Fruit fly (Drosophila melanogaster) whole organism, embryonic: ENCODE results near the gene CG33514.

ENCODE experiments used
- B-H1 ChIP-seq: fragments of 200-800 bp; sonication (Bioruptor generic); IDR thresholded peaks from 3 replicates; pipeline ENCODE4 v1.3.6; 2022; ENCODE audit warnings: missing biosample characterization, missing genetic modification characterization
- Blimp-1 ChIP-seq: fragments of 200-800 bp; sonication (Bioruptor generic); optimal IDR thresholded peaks from 3 replicates; lab custom pipeline; 2018; ENCODE audit warnings: missing biosample characterization, missing genetic modification characterization, mild to moderate bottlenecking, moderate library complexity, missing genetic modification reagents
- CG10274 ChIP-seq: fragments of 200-800 bp; sonication (Bioruptor generic); optimal IDR thresholded peaks from 3 replicates; lab custom pipeline; 2017; ENCODE audit warnings: missing biosample characterization, mild to moderate bottlenecking, missing genetic modification characterization
- CG10543 ChIP-seq: fragments of 200-800 bp; sonication (Bioruptor generic); optimal IDR thresholded peaks from 3 replicates; lab custom pipeline; 2017; ENCODE audit warnings: missing biosample characterization, mild to moderate bottlenecking, missing genetic modification characterization, moderate library complexity
- CG13123 ChIP-seq: fragments of 200-800 bp; sonication (Bioruptor generic); optimal IDR thresholded peaks from 2 replicates; lab custom pipeline; 2016; ENCODE audit warnings: missing biosample characterization, missing genetic modification characterization
- CG14014 ChIP-seq: fragments of 200-800 bp; sonication (Bioruptor generic); IDR thresholded peaks from 2 replicates; pipeline ENCODE4 v1.3.6; 2022; ENCODE audit warnings: missing biosample characterization, missing genetic modification characterization
- CG14050 ChIP-seq: fragments of 200-800 bp; sonication (Bioruptor generic); IDR thresholded peaks from 3 replicates; pipeline ENCODE4 v1.3.6; 2022; ENCODE audit warnings: missing biosample characterization, missing genetic modification characterization
- CG14710 ChIP-seq: fragments of 200-800 bp; sonication (Bioruptor generic); optimal IDR thresholded peaks from 3 replicates; lab custom pipeline; 2019; ENCODE audit warnings: missing biosample characterization, mild to moderate bottlenecking, missing genetic modification characterization, moderate library complexity
- CG14965 ChIP-seq: fragments of 200-800 bp; sonication (Bioruptor generic); optimal IDR thresholded peaks from 2 replicates; lab custom pipeline; 2016; ENCODE audit warnings: missing biosample characterization, missing genetic modification characterization, borderline replicate concordance
- CG16813 ChIP-seq: fragments of 200-800 bp; sonication (Bioruptor generic); IDR thresholded peaks from 3 replicates; pipeline ENCODE4 v1.3.6; 2022; ENCODE audit warnings: missing biosample characterization, missing genetic modification characterization; ENCODE audit not compliant: partially characterized antibody
- CG17328 ChIP-seq: fragments of 200-800 bp; sonication (Bioruptor generic); IDR thresholded peaks from 2 replicates; pipeline ENCODE4 v1.3.6; 2022; ENCODE audit warnings: missing biosample characterization, missing genetic modification characterization
- CG18011 ChIP-seq: fragments of 200-800 bp; sonication (Bioruptor generic); optimal IDR thresholded peaks from 2 replicates; lab custom pipeline; 2017; ENCODE audit warnings: missing biosample characterization, missing genetic modification characterization, mild to moderate bottlenecking, moderate library complexity, missing genotype
- CG33557 ChIP-seq: fragments of 200-800 bp; sonication (Bioruptor generic); optimal IDR thresholded peaks from 2 replicates; lab custom pipeline; 2019; ENCODE audit warnings: missing biosample characterization, mild to moderate bottlenecking, missing genetic modification characterization, moderate library complexity
- CG4730 ChIP-seq: fragments of 200-800 bp; sonication (Bioruptor generic); IDR thresholded peaks from 2 replicates; pipeline ENCODE4 v1.3.6; 2022; ENCODE audit warnings: missing biosample characterization, missing genetic modification characterization
- CG6854 ChIP-seq: fragments of 200-800 bp; sonication (Bioruptor generic); optimal IDR thresholded peaks from 3 replicates; lab custom pipeline; 2017; ENCODE audit warnings: missing biosample characterization, mild to moderate bottlenecking, missing genetic modification characterization
- CG8281 ChIP-seq: fragments of 200-800 bp; sonication (Bioruptor generic); optimal IDR thresholded peaks from 2 replicates; lab custom pipeline; 2018; ENCODE audit warnings: missing biosample characterization, mild to moderate bottlenecking, missing genetic modification characterization, moderate library complexity
- CG9215 ChIP-seq: fragments of 200-800 bp; sonication (Bioruptor generic); IDR thresholded peaks from 2 replicates; pipeline ENCODE4 v1.3.6; 2022; ENCODE audit warnings: missing biosample characterization, missing genetic modification characterization
- CG9797 ChIP-seq: fragments of 200-800 bp; sonication (Bioruptor generic); optimal IDR thresholded peaks from 3 replicates; lab custom pipeline; 2018; ENCODE audit warnings: missing biosample characterization, mild to moderate bottlenecking, missing genetic modification characterization
- CG9932 ChIP-seq: fragments of 200-800 bp; sonication (Bioruptor generic); IDR thresholded peaks from 2 replicates; pipeline ENCODE4 v1.3.6; 2022; ENCODE audit warnings: missing biosample characterization, missing genetic modification characterization
- CkIIα-i1 ChIP-seq: fragments of 200-800 bp; sonication (Bioruptor generic); IDR thresholded peaks from 2 replicates; pipeline ENCODE4 v1.3.6; 2022; ENCODE audit warnings: missing biosample characterization, missing genetic modification characterization
- CoRest ChIP-seq: fragments of 200-800 bp; sonication (Bioruptor generic); optimal IDR thresholded peaks from 3 replicates; lab custom pipeline; 2018; ENCODE audit warnings: missing biosample characterization, mild to moderate bottlenecking, missing genetic modification characterization, moderate library complexity
- D19A ChIP-seq: fragments of 200-800 bp; optimal IDR thresholded peaks from 3 replicates; lab custom pipeline; 2019; ENCODE audit warnings: missing biosample characterization, mild to moderate bottlenecking, missing genetic modification characterization, moderate library complexity
- ERR ChIP-seq: fragments of 200-800 bp; sonication (Bioruptor generic); optimal IDR thresholded peaks from 2 replicates; lab custom pipeline; 2016; ENCODE audit warnings: missing biosample characterization, missing genetic modification characterization
- GATAe ChIP-seq: fragments of 200-800 bp; sonication (Bioruptor generic); conservative IDR thresholded peaks from 2 replicates; pipeline ENCODE4 v1.3.6; 2022; ENCODE audit warnings: missing biosample characterization, missing genetic modification characterization
- H2.0 ChIP-seq: fragments of 200-800 bp; sonication (Bioruptor generic); IDR thresholded peaks from 2 replicates; pipeline ENCODE4 v1.3.6; 2022; ENCODE audit warnings: missing biosample characterization, missing genetic modification characterization
- HLHmδ ChIP-seq: fragments of 200-800 bp; sonication (Bioruptor generic); optimal IDR thresholded peaks from 2 replicates; lab custom pipeline; 2018; ENCODE audit warnings: missing biosample characterization, mild to moderate bottlenecking, missing genetic modification characterization, moderate library complexity
- Jarid2 ChIP-seq: fragments of 200-800 bp; sonication (Bioruptor generic); optimal IDR thresholded peaks from 3 replicates; lab custom pipeline; 2017; ENCODE audit warnings: mild to moderate bottlenecking, missing biosample characterization, missing genetic modification reagents, missing genetic modification characterization
- NFAT ChIP-seq: fragments of 200-800 bp; sonication (Bioruptor generic); IDR thresholded peaks from 2 replicates; pipeline ENCODE4 v1.3.6; 2022; ENCODE audit warnings: missing biosample characterization, missing genetic modification characterization
- Rfx ChIP-seq: fragments of 200-800 bp; sonication (Bioruptor generic); IDR thresholded peaks from 2 replicates; pipeline ENCODE4 v1.3.6; 2022; ENCODE audit warnings: missing biosample characterization, missing genetic modification characterization
- Scr ChIP-seq: fragments of 200-800 bp; sonication (Bioruptor generic); IDR thresholded peaks from 2 replicates; pipeline ENCODE4 v1.3.6; 2022; ENCODE audit warnings: missing biosample characterization, missing genetic modification characterization; ENCODE audit not compliant: partially characterized antibody
- Six4 ChIP-seq: fragments of 200-800 bp; sonication (Bioruptor generic); optimal IDR thresholded peaks from 2 replicates; lab custom pipeline; 2016; ENCODE audit warnings: missing biosample characterization, missing genetic modification characterization
- Sox100B ChIP-seq: fragments of 200-800 bp; sonication (Bioruptor generic); optimal IDR thresholded peaks from 3 replicates; lab custom pipeline; 2018; ENCODE audit warnings: missing biosample characterization, mild to moderate bottlenecking, missing genetic modification characterization
- Sry-δ ChIP-seq: fragments of 200-800 bp; sonication (Bioruptor generic); optimal IDR thresholded peaks from 2 replicates; lab custom pipeline; 2016; ENCODE audit warnings: missing biosample characterization, missing genetic modification characterization
- Usf ChIP-seq: fragments of 200-800 bp; sonication (Bioruptor generic); optimal IDR thresholded peaks from 2 replicates; lab custom pipeline; 2017; ENCODE audit warnings: missing genotype, missing biosample characterization, missing genetic modification characterization
- caup ChIP-seq: fragments of 200-800 bp; sonication (Bioruptor generic); optimal IDR thresholded peaks from 3 replicates; lab custom pipeline; 2017; ENCODE audit warnings: missing biosample characterization, mild to moderate bottlenecking, missing genetic modification characterization, moderate library complexity; ENCODE audit not compliant: severe bottlenecking
- chinmo ChIP-seq: fragments of 200-800 bp; sonication (Bioruptor generic); IDR thresholded peaks from 4 replicates; pipeline ENCODE4 v1.3.6; 2022; ENCODE audit warnings: missing biosample characterization, missing genetic modification characterization; ENCODE audit not compliant: partially characterized antibody
- ci ChIP-seq: fragments of 200-800 bp; sonication (Bioruptor generic); IDR thresholded peaks from 3 replicates; pipeline ENCODE4 v1.3.6; 2022; ENCODE audit warnings: missing biosample characterization, missing genetic modification characterization
- corto ChIP-seq: fragments of 200-800 bp; sonication (Bioruptor generic); optimal IDR thresholded peaks from 2 replicates; lab custom pipeline; 2016; ENCODE audit warnings: missing biosample characterization, mild to moderate bottlenecking, missing genetic modification characterization, moderate library complexity
- croc ChIP-seq: fragments of 200-800 bp; sonication (Bioruptor generic); conservative IDR thresholded peaks from 3 replicates; pipeline ENCODE4 v1.3.6; 2022; ENCODE audit warnings: missing biosample characterization, missing genetic modification characterization
- cwo ChIP-seq: fragments of 200-800 bp; sonication (Bioruptor generic); optimal IDR thresholded peaks from 3 replicates; lab custom pipeline; 2017; ENCODE audit warnings: missing biosample characterization, missing genetic modification characterization, mild to moderate bottlenecking, moderate library complexity, missing genetic modification reagents
- dmrt11E ChIP-seq: fragments of 200-800 bp; sonication (Bioruptor generic); optimal IDR thresholded peaks from 3 replicates; lab custom pipeline; 2018; ENCODE audit warnings: missing biosample characterization, mild to moderate bottlenecking, missing genetic modification characterization, moderate library complexity
- gcm2 ChIP-seq: fragments of 200-800 bp; sonication (Bioruptor generic); optimal IDR thresholded peaks from 2 replicates; lab custom pipeline; 2016; ENCODE audit warnings: missing biosample characterization, missing genetic modification characterization
- h ChIP-seq: fragments of >200 bp; optimal IDR thresholded peaks from 2 replicates; lab custom pipeline; 2017
- knrl ChIP-seq: fragments of 200-800 bp; sonication (Bioruptor generic); IDR thresholded peaks from 3 replicates; pipeline ENCODE4 v1.3.6; 2022; ENCODE audit warnings: missing biosample characterization, missing genetic modification characterization; ENCODE audit not compliant: partially characterized antibody
- lmd ChIP-seq: fragments of 200-800 bp; sonication (Bioruptor generic); IDR thresholded peaks from 2 replicates; pipeline ENCODE4 v1.3.6; 2022; ENCODE audit warnings: missing biosample characterization, missing genetic modification characterization
- pan ChIP-seq, 4 experiments: fragments of >200 bp in 3 of 4; fragments of 200-800 bp in 1 of 4; sonication (Bioruptor generic) in 1 of 4; optimal IDR thresholded peaks in 3 of 4; IDR thresholded peaks in 1 of 4; 2 replicates each; pipeline versions ENCODE4 v1.3.6 to Lab custom; 2017 to 2022; ENCODE audit warnings: missing biosample characterization in 2 of 4, missing genetic modification characterization in 2 of 4, mixed read lengths in 1 of 4
- sens ChIP-seq: fragments of 200-800 bp; sonication (Bioruptor generic); peaks from one replicate; lab custom pipeline; 2016; ENCODE audit warnings: missing biosample characterization, missing genetic modification characterization
- so ChIP-seq: fragments of 200-800 bp; sonication (Bioruptor generic); IDR thresholded peaks from 3 replicates; pipeline ENCODE4 v1.3.6; 2022; ENCODE audit warnings: missing biosample characterization, missing genetic modification characterization
- sr ChIP-seq: fragments of 200-800 bp; sonication (Bioruptor generic); IDR thresholded peaks from 3 replicates; pipeline ENCODE4 v1.3.6; 2022; ENCODE audit warnings: missing biosample characterization, missing genetic modification characterization
- twi ChIP-seq: fragments of 200-800 bp; optimal IDR thresholded peaks from 2 replicates; lab custom pipeline; 2019; ENCODE audit warnings: missing biosample characterization, mild to moderate bottlenecking, missing genetic modification characterization, moderate library complexity

Gene CG33514

dm6 chr3L:4378895-4379294 lies 13.7 kb downstream of the CG33514 start (continued):
- TF ChIP-seq ERR (no peak), CG10274 (GFP tag; lab: Kevin White, UChicago) (peak; percentile 4), pan (optimal IDR thresholded peaks at IDR 0.05; lab: Kevin White, UChicago) (no peak), pan (GFP tag; optimal IDR thresholded peaks at IDR 0.05 in 1 of 2, IDR thresholded peaks at IDR 0.05 in 1 of 2) (peak in 1 of 2 experiments; percentile 62), HLHmδ (no peak), ci (GFP tag; lab: Robert Waterston, UW) (peak; percentile 36; the same call in 1 of the 3 replicates), CG9215 (GFP tag; lab: Robert Waterston, UW) (peak; percentile 62), CG4730 (GFP tag; lab: Robert Waterston, UW) (no peak), CG14050 (GFP tag; lab: Robert Waterston, UW) (no peak), CG9932 (GFP tag; lab: Robert Waterston, UW) (peak; percentile 38), caup (GFP tag; lab: Kevin White, UChicago) (peak; percentile 69), CG8281 (tag; lab: Kevin White, UChicago) (peak; percentile 4), CkIIα-i1 (no peak), chinmo (GFP tag; lab: Robert Waterston, UW) (no peak), CG14965 (GFP tag; lab: Kevin White, UChicago) (no peak), Rfx (GFP tag; lab: Robert Waterston, UW) (peak; percentile 65), sens (GFP tag; lab: Kevin White, UChicago) (peak; percentile 80), Usf (no peak), CG16813 (GFP tag; lab: Robert Waterston, UW) (no peak), GATAe (GFP tag; lab: Robert Waterston, UW) (no peak), CG14014 (GFP tag; lab: Robert Waterston, UW) (peak; percentile 67), Sox100B (GFP tag; lab: Kevin White, UChicago) (peak; percentile 55), NFAT (no peak), CG13123 (GFP tag; lab: Kevin White, UChicago) (no peak), cwo (GFP tag; lab: Kevin White, UChicago) (peak; percentile 50), gcm2 (GFP tag; lab: Kevin White, UChicago) (no peak), CG6854 (GFP tag; lab: Kevin White, UChicago) (peak; percentile 42), knrl (no peak), twi (tag; lab: Kevin White, UChicago) (no peak), croc (GFP tag; lab: Robert Waterston, UW) (peak; percentile 18; the same call in 1 of the 3 replicates), Scr (GFP tag; lab: Robert Waterston, UW) (no peak), Jarid2 (no peak), CG33557 (GFP tag; lab: Kevin White, UChicago) (no peak), CG14710 (peak; percentile 7), h (lab: Kevin White, UChicago) (no peak), CG18011 (GFP tag; lab: Kevin White, UChicago) (no peak), CG17328 (GFP tag; lab: Robert Waterston, UW) (no peak), Blimp-1 (GFP tag; lab: Kevin White, UChicago) (peak; percentile 43), Six4 (GFP tag; lab: Kevin White, UChicago) (no peak), so (GFP tag; lab: Robert Waterston, UW) (0 out of 3 replicates have a peak, but pooled peaks have one; percentile 21), lmd (peak; percentile 69), Sry-δ (GFP tag; lab: Kevin White, UChicago) (no peak), CG9797 (GFP tag; lab: Kevin White, UChicago) (no peak), CoRest (peak; percentile 69), sr (no peak), H2.0 (GFP tag; lab: Robert Waterston, UW) (no peak), D19A (peak; percentile 6), CG10543 (GFP tag; lab: Kevin White, UChicago) (peak; percentile 50), B-H1 (no peak), dmrt11E (tag; lab: Kevin White, UChicago) (no peak), corto (no peak)
